Worm (Caenorhabditis elegans) whole organism, L4 larva: Measurements from ENCODE around the gene F35H10.5.

Experiments
- ama-1 ChIP-seq: fragments of 150-350 bp; optimal IDR thresholded peaks from 2 replicates; lab custom pipeline; 2014; ENCODE audit warnings: inconsistent platforms, mixed read lengths
- ceh-20 ChIP-seq: fragments of 200-800 bp; sonication (Bioruptor generic); IDR thresholded peaks from 2 replicates; pipeline ENCODE4 v1.3.6; 2022; ENCODE audit warnings: missing genetic modification reagents, missing genetic modification characterization, missing compliant biosample characterization
- lsy-2 ChIP-seq, 2 experiments: fragments of 150-350 bp in 1 of 2; sonication (generic microtip) in 1 of 2; optimal IDR thresholded peaks; 2 replicates each; lab custom pipeline; 2014 to 2017; ENCODE audit warnings: missing biosample characterization in 2 of 2, missing genetic modification characterization in 2 of 2

- TF ChIP-seq ama-1 (lab: Kevin White, UChicago) = no peak
- TF ChIP-seq lsy-2 (tag; optimal IDR thresholded peaks at IDR 0.05; lab: Kevin White, UChicago) = no peak
- TF ChIP-seq ceh-20 (GFP tag; lab: Robert Waterston, UW) = no peak
These were observed 47.5 kb downstream of the F35H10.5 start, which contains the start of gene F17E9.4 for ce11 chrIV:8348073-8348472.
